Fruit fly (Drosophila melanogaster) whole organism, embryonic: ENCODE results near the gene foi.
A peak's percentile ranks its signal among the peaks of the same experiment; 100 is the strongest.

ENCODE experiments used
- B-H1 ChIP-seq: fragments of 200-800 bp; sonication (Bioruptor generic); IDR thresholded peaks from 3 replicates; pipeline ENCODE4 v1.3.6; 2022; ENCODE audit warnings: missing biosample characterization, missing genetic modification characterization
- CG10462 ChIP-seq: fragments of 200-800 bp; sonication (Bioruptor generic); optimal IDR thresholded peaks from 2 replicates; lab custom pipeline; 2016; ENCODE audit warnings: missing biosample characterization, missing genetic modification characterization
- CG13296 ChIP-seq: fragments of 200-800 bp; sonication (Bioruptor generic); optimal IDR thresholded peaks from 3 replicates; lab custom pipeline; 2018; ENCODE audit warnings: missing biosample characterization, mild to moderate bottlenecking, missing genetic modification characterization
- CG13624 ChIP-seq: fragments of 200-800 bp; sonication (Bioruptor generic); optimal IDR thresholded peaks from 2 replicates; lab custom pipeline; 2016; ENCODE audit warnings: missing biosample characterization, missing genetic modification characterization
- CG13775 ChIP-seq: fragments of 200-800 bp; sonication (Bioruptor generic); optimal IDR thresholded peaks from 3 replicates; lab custom pipeline; 2017; ENCODE audit warnings: missing biosample characterization, mild to moderate bottlenecking, missing genetic modification characterization
- CG14014 ChIP-seq: fragments of 200-800 bp; sonication (Bioruptor generic); IDR thresholded peaks from 2 replicates; pipeline ENCODE4 v1.3.6; 2022; ENCODE audit warnings: missing biosample characterization, missing genetic modification characterization
- CG18599 ChIP-seq: fragments of 200-800 bp; sonication (Bioruptor generic); optimal IDR thresholded peaks from 3 replicates; lab custom pipeline; 2017; ENCODE audit warnings: missing biosample characterization, missing genetic modification characterization, mild to moderate bottlenecking, moderate library complexity, missing genetic modification reagents
- CG18619 ChIP-seq: fragments of 200-800 bp; sonication (Bioruptor generic); optimal IDR thresholded peaks from 3 replicates; lab custom pipeline; 2017; ENCODE audit warnings: missing biosample characterization, mild to moderate bottlenecking, missing genetic modification characterization
- CG31365 ChIP-seq: fragments of 200-800 bp; sonication (Bioruptor generic); optimal IDR thresholded peaks from 2 replicates; lab custom pipeline; 2018; ENCODE audit warnings: missing biosample characterization, mild to moderate bottlenecking, missing genetic modification characterization
- CG34376 ChIP-seq: fragments of 200-800 bp; sonication (Bioruptor generic); optimal IDR thresholded peaks from 2 replicates; lab custom pipeline; 2018; ENCODE audit warnings: missing biosample characterization, mild to moderate bottlenecking, missing genetic modification characterization
- CG6175 ChIP-seq: fragments of 200-800 bp; sonication (Bioruptor generic); IDR thresholded peaks from 3 replicates; pipeline ENCODE4 v1.3.6; 2022; ENCODE audit warnings: missing biosample characterization, missing genetic modification characterization
- CG6689 ChIP-seq: fragments of 200-800 bp; sonication (Bioruptor generic); IDR thresholded peaks from 2 replicates; pipeline ENCODE4 v1.3.6; 2022; ENCODE audit warnings: missing biosample characterization, missing genetic modification characterization
- CG6813 ChIP-seq: fragments of 200-800 bp; sonication (Bioruptor generic); optimal IDR thresholded peaks from 2 replicates; lab custom pipeline; 2017; ENCODE audit warnings: missing biosample characterization, missing genetic modification characterization, mild to moderate bottlenecking, moderate library complexity, missing genetic modification reagents
- CG7357 ChIP-seq: fragments of 200-800 bp; sonication (Bioruptor generic); IDR thresholded peaks from 3 replicates; pipeline ENCODE4 v1.3.6; 2022; ENCODE audit warnings: missing biosample characterization, missing genetic modification characterization
- CG8089 ChIP-seq: fragments of 200-800 bp; sonication (Bioruptor generic); optimal IDR thresholded peaks from 3 replicates; lab custom pipeline; 2016; ENCODE audit warnings: missing biosample characterization, missing genetic modification characterization
- CG8944 ChIP-seq: fragments of 200-800 bp; sonication (Bioruptor generic); optimal IDR thresholded peaks from 3 replicates; lab custom pipeline; 2016; ENCODE audit warnings: missing biosample characterization, missing genetic modification characterization
- CkIIα-i1 ChIP-seq: fragments of 200-800 bp; sonication (Bioruptor generic); IDR thresholded peaks from 2 replicates; pipeline ENCODE4 v1.3.6; 2022; ENCODE audit warnings: missing biosample characterization, missing genetic modification characterization
- CrebB ChIP-seq: fragments of 200-800 bp; sonication (Bioruptor generic); optimal IDR thresholded peaks from 3 replicates; lab custom pipeline; 2018; ENCODE audit warnings: missing biosample characterization, mild to moderate bottlenecking, missing genetic modification characterization
- Dp ChIP-seq: fragments of 200-800 bp; sonication (Bioruptor generic); optimal IDR thresholded peaks from 2 replicates; lab custom pipeline; 2018; ENCODE audit warnings: missing biosample characterization, mild to moderate bottlenecking, missing genetic modification characterization, moderate library complexity
- GATAe ChIP-seq: fragments of 200-800 bp; sonication (Bioruptor generic); conservative IDR thresholded peaks from 2 replicates; pipeline ENCODE4 v1.3.6; 2022; ENCODE audit warnings: missing biosample characterization, missing genetic modification characterization
- HHEX ChIP-seq: fragments of 200-800 bp; sonication (Bioruptor generic); optimal IDR thresholded peaks from 3 replicates; lab custom pipeline; 2017; ENCODE audit warnings: missing biosample characterization, mild to moderate bottlenecking, missing genetic modification characterization, missing genetic modification reagents
- HLHmδ ChIP-seq: fragments of 200-800 bp; sonication (Bioruptor generic); optimal IDR thresholded peaks from 2 replicates; lab custom pipeline; 2018; ENCODE audit warnings: missing biosample characterization, mild to moderate bottlenecking, missing genetic modification characterization, moderate library complexity
- HmgZ ChIP-seq: fragments of 200-800 bp; sonication (Bioruptor generic); optimal IDR thresholded peaks from 2 replicates; lab custom pipeline; 2018; ENCODE audit warnings: missing biosample characterization, mild to moderate bottlenecking, missing genetic modification characterization
- Hmr ChIP-seq: fragments of 200-800 bp; sonication (Bioruptor generic); optimal IDR thresholded peaks from 3 replicates; lab custom pipeline; 2017; ENCODE audit warnings: mild to moderate bottlenecking, missing biosample characterization, missing genetic modification reagents, missing genetic modification characterization
- Oaz ChIP-seq: fragments of 200-800 bp; sonication (Bioruptor generic); IDR thresholded peaks from 2 replicates; pipeline ENCODE4 v1.3.6; 2022; ENCODE audit warnings: missing biosample characterization, missing genetic modification characterization
- Six4 ChIP-seq: fragments of 200-800 bp; sonication (Bioruptor generic); optimal IDR thresholded peaks from 2 replicates; lab custom pipeline; 2016; ENCODE audit warnings: missing biosample characterization, missing genetic modification characterization
- Sry-δ ChIP-seq: fragments of 200-800 bp; sonication (Bioruptor generic); optimal IDR thresholded peaks from 2 replicates; lab custom pipeline; 2016; ENCODE audit warnings: missing biosample characterization, missing genetic modification characterization
- amos ChIP-seq: fragments of 200-800 bp; sonication (Bioruptor generic); IDR thresholded peaks from 2 replicates; pipeline ENCODE4 v1.3.6; 2022; ENCODE audit warnings: missing biosample characterization, missing genetic modification characterization; ENCODE audit not compliant: partially characterized antibody
- bigmax ChIP-seq: fragments of 200-800 bp; sonication (Bioruptor generic); optimal IDR thresholded peaks from 2 replicates; lab custom pipeline; 2018; ENCODE audit warnings: missing biosample characterization, mild to moderate bottlenecking, missing genetic modification characterization
- croc ChIP-seq: fragments of 200-800 bp; sonication (Bioruptor generic); conservative IDR thresholded peaks from 3 replicates; pipeline ENCODE4 v1.3.6; 2022; ENCODE audit warnings: missing biosample characterization, missing genetic modification characterization
- dati ChIP-seq: fragments of 200-800 bp; sonication (Bioruptor generic); IDR thresholded peaks from 2 replicates; pipeline ENCODE4 v1.3.6; 2022; ENCODE audit warnings: missing biosample characterization, missing genetic modification characterization
- exex ChIP-seq: fragments of 200-800 bp; sonication (Bioruptor generic); optimal IDR thresholded peaks from 4 replicates; lab custom pipeline; 2018; ENCODE audit warnings: missing biosample characterization, mild to moderate bottlenecking, missing genetic modification characterization, moderate library complexity
- hkb ChIP-seq, 2 experiments: fragments of 200-800 bp in 1 of 2; fragments of >200 bp in 1 of 2; sonication (Bioruptor generic) in 1 of 2; IDR thresholded peaks in 1 of 2; optimal IDR thresholded peaks in 1 of 2; 2 replicates each; pipeline versions ENCODE4 v1.3.6 to Lab custom; 2017 to 2022; ENCODE audit warnings: missing biosample characterization in 1 of 2, missing genetic modification characterization in 1 of 2
- jumu ChIP-seq: fragments of 200-800 bp; sonication (Bioruptor generic); optimal IDR thresholded peaks from 3 replicates; lab custom pipeline; 2016; ENCODE audit warnings: missing biosample characterization, missing genetic modification characterization
- mirr ChIP-seq: fragments of 200-800 bp; sonication (Bioruptor generic); optimal IDR thresholded peaks from 3 replicates; lab custom pipeline; 2018; ENCODE audit warnings: missing biosample characterization, mild to moderate bottlenecking, missing genetic modification characterization
- nerfin-1 ChIP-seq: fragments of 200-800 bp; sonication (Bioruptor generic); optimal IDR thresholded peaks from 3 replicates; lab custom pipeline; 2019; ENCODE audit warnings: missing biosample characterization, mild to moderate bottlenecking, missing genetic modification characterization, moderate library complexity
- pan ChIP-seq, 4 experiments: fragments of >200 bp in 3 of 4; fragments of 200-800 bp in 1 of 4; sonication (Bioruptor generic) in 1 of 4; optimal IDR thresholded peaks in 3 of 4; IDR thresholded peaks in 1 of 4; 2 replicates each; pipeline versions ENCODE4 v1.3.6 to Lab custom; 2017 to 2022; ENCODE audit warnings: missing biosample characterization in 2 of 4, missing genetic modification characterization in 2 of 4, mixed read lengths in 1 of 4
- prd ChIP-seq, 3 experiments: fragments of >200 bp in 2 of 3; fragments of 200-800 bp in 1 of 3; sonication (Bioruptor generic) in 1 of 3; optimal IDR thresholded peaks in 2 of 3; IDR thresholded peaks in 1 of 3; 2 replicates in 2 of 3; 3 replicates in 1 of 3; pipeline versions ENCODE4 v1.3.6 to Lab custom; 2017 to 2022; ENCODE audit warnings: missing biosample characterization in 1 of 3, missing genetic modification characterization in 1 of 3
- sd ChIP-seq: fragments of 200-800 bp; sonication (Bioruptor generic); optimal IDR thresholded peaks from 3 replicates; lab custom pipeline; 2018; ENCODE audit warnings: missing biosample characterization, mild to moderate bottlenecking, missing genetic modification characterization, moderate library complexity
- sens ChIP-seq: fragments of 200-800 bp; sonication (Bioruptor generic); peaks from one replicate; lab custom pipeline; 2016; ENCODE audit warnings: missing biosample characterization, missing genetic modification characterization
- sim ChIP-seq: fragments of 200-800 bp; sonication (Bioruptor generic); IDR thresholded peaks from 2 replicates; pipeline ENCODE4 v1.3.6; 2022; ENCODE audit warnings: missing biosample characterization, missing genetic modification characterization
- tio ChIP-seq: fragments of 200-800 bp; sonication (Bioruptor generic); optimal IDR thresholded peaks from 2 replicates; lab custom pipeline; 2017; ENCODE audit warnings: missing biosample characterization, missing genetic modification characterization, inconsistent platforms
- trem ChIP-seq: fragments of 200-800 bp; optimal IDR thresholded peaks from 3 replicates; lab custom pipeline; 2019; ENCODE audit warnings: missing biosample characterization, mild to moderate bottlenecking, missing genetic modification characterization, moderate library complexity
- tx ChIP-seq: fragments of 200-800 bp; sonication (Bioruptor generic); optimal IDR thresholded peaks from 2 replicates; lab custom pipeline; 2016; ENCODE audit warnings: missing biosample characterization, missing genetic modification characterization
- vnd ChIP-seq: fragments of 200-800 bp; sonication (Bioruptor generic); IDR thresholded peaks from 3 replicates; pipeline ENCODE4 v1.3.6; 2022; ENCODE audit warnings: missing biosample characterization, missing genetic modification characterization; ENCODE audit not compliant: partially characterized antibody
- zfh1 ChIP-seq: fragments of 200-800 bp; sonication (Bioruptor generic); IDR thresholded peaks from 3 replicates; pipeline ENCODE4 v1.3.6; 2022; ENCODE audit warnings: missing biosample characterization, missing genetic modification characterization

The foi gene

dm6 chr3L:8519232-8519631 lies 5.8 kb upstream of the foi start (continued):
- TF ChIP-seq CG31365 (tag; lab: Kevin White, UChicago) = no peak
- no peak for TF ChIP-seq jumu (GFP tag; lab: Kevin White, UChicago)
- TF ChIP-seq Dp (GFP tag; lab: Kevin White, UChicago) = no peak
- 0 out of 2 replicates have a peak, but pooled peaks have one; percentile 31 for TF ChIP-seq sim
- TF ChIP-seq trem = no peak
- TF ChIP-seq pan (optimal IDR thresholded peaks at IDR 0.05; lab: Kevin White, UChicago) = no peak
- no peak for TF ChIP-seq pan (GFP tag; optimal IDR thresholded peaks at IDR 0.05 in 1 of 2, IDR thresholded peaks at IDR 0.05 in 1 of 2)
- TF ChIP-seq CG6813 (GFP tag; lab: Kevin White, UChicago) = peak; percentile 4
- TF ChIP-seq Sry-δ (GFP tag; lab: Kevin White, UChicago) = no peak
- TF ChIP-seq dati (GFP tag; lab: Robert Waterston, UW) = no peak
- TF ChIP-seq CG18599 (GFP tag; lab: Kevin White, UChicago) = peak; percentile 29
- TF ChIP-seq CG34376 (GFP tag; lab: Kevin White, UChicago) = peak; percentile 52
- TF ChIP-seq CG8944 (GFP tag; lab: Kevin White, UChicago) = no peak
- no peak for TF ChIP-seq CG10462
- no peak for TF ChIP-seq CG8089
- peak; percentile 60 for TF ChIP-seq sens
- peak; percentile 57 for TF ChIP-seq mirr
- TF ChIP-seq vnd (GFP tag; lab: Robert Waterston, UW) = no peak
- no peak for TF ChIP-seq hkb (optimal IDR thresholded peaks at IDR 0.05; lab: Kevin White, UChicago)
- 0 out of 2 replicates have a peak, but pooled peaks have one; percentile 15 for TF ChIP-seq hkb (GFP tag; IDR thresholded peaks at IDR 0.05; lab: Robert Waterston, UW)
- TF ChIP-seq GATAe (GFP tag; lab: Robert Waterston, UW) = peak; percentile 49; the same call in 1 of the 2 replicates
- no peak for TF ChIP-seq croc
- no peak for TF ChIP-seq Hmr
- TF ChIP-seq bigmax (GFP tag; lab: Kevin White, UChicago) = peak; percentile 70
- no peak for TF ChIP-seq CrebB
- TF ChIP-seq nerfin-1 (tag; lab: Kevin White, UChicago) = no peak
- peak; percentile 14 for TF ChIP-seq HHEX (GFP tag; lab: Kevin White, UChicago)
- TF ChIP-seq CG13775 = no peak
- no peak for TF ChIP-seq zfh1 (GFP tag; lab: Robert Waterston, UW)
- peak; percentile 15 for TF ChIP-seq CG13296
- TF ChIP-seq Oaz (GFP tag; lab: Robert Waterston, UW) = no peak
- TF ChIP-seq CkIIα-i1 = no peak
- no peak for TF ChIP-seq CG6689 (GFP tag; lab: Robert Waterston, UW)
- no peak for TF ChIP-seq CG6175 (GFP tag; lab: Robert Waterston, UW)
- TF ChIP-seq HmgZ = peak; percentile 28
- TF ChIP-seq CG7357 (GFP tag; lab: Robert Waterston, UW) = no peak
- no peak for TF ChIP-seq HLHmδ (GFP tag; lab: Kevin White, UChicago)
- TF ChIP-seq amos = no peak
- peak; percentile 82 for TF ChIP-seq exex (tag; lab: Kevin White, UChicago)
- no peak for TF ChIP-seq B-H1 (GFP tag; lab: Robert Waterston, UW)
- TF ChIP-seq CG13624 (GFP tag; lab: Kevin White, UChicago) = no peak
- TF ChIP-seq Six4 (GFP tag; lab: Kevin White, UChicago) = no peak
- no peak for TF ChIP-seq tio (GFP tag; lab: Kevin White, UChicago)
- 0 out of 2 replicates have a peak, but pooled peaks have one; percentile 24 for TF ChIP-seq CG14014
- TF ChIP-seq sd = peak; percentile 3
- TF ChIP-seq prd (optimal IDR thresholded peaks at IDR 0.05; lab: Kevin White, UChicago) = no peak
- no peak for TF ChIP-seq prd (GFP tag; IDR thresholded peaks at IDR 0.05; lab: Robert Waterston, UW)
- TF ChIP-seq tx (GFP tag; lab: Kevin White, UChicago) = no peak
- TF ChIP-seq CG18619 (GFP tag; lab: Kevin White, UChicago) = no peak
